Fruit fly (Drosophila melanogaster): ENCODE data around the gene CG15306.

- TF ChIP-seq CG5204 (GFP tag; optimal IDR thresholded peaks at IDR 0.05) (no peak), CG14711 (tag; optimal IDR thresholded peaks at IDR 0.05) (no peak), CG11617 (GFP tag; optimal IDR thresholded peaks at IDR 0.05) (no peak), cnc (optimal IDR thresholded peaks at IDR 0.05) (no peak)
Measured at dm6 chrX:10320425-10320978, 11.1 kb downstream of the CG15306 start.

Data from whole organism, adult.